Fruit fly (Drosophila melanogaster) whole organism, wandering third instar larva: ENCODE measurements around the gene Dpp10.

Source experiments
- Abd-B ChIP-seq: fragments of >200 bp; optimal IDR thresholded peaks from 2 replicates; lab custom pipeline; 2017; ENCODE audit warnings: missing biosample characterization, missing genetic modification characterization
- CG32264 ChIP-seq: fragments of 200-800 bp; sonication (Bioruptor generic); optimal IDR thresholded peaks from 2 replicates; lab custom pipeline; 2016; ENCODE audit warnings: missing biosample characterization, missing genetic modification characterization
- CrebA ChIP-seq: fragments of 200-800 bp; sonication (Bioruptor generic); optimal IDR thresholded peaks from 2 replicates; lab custom pipeline; 2016; ENCODE audit warnings: missing biosample characterization, mild to moderate bottlenecking, missing genetic modification characterization, borderline replicate concordance
- Dfd ChIP-seq: fragments of >200 bp; optimal IDR thresholded peaks from 2 replicates; lab custom pipeline; 2017; ENCODE audit warnings: missing biosample characterization, missing genetic modification characterization
- Dif ChIP-seq: fragments of 200-275, 200-300 bp; sonication (Bioruptor generic); optimal IDR thresholded peaks from 2 replicates; lab custom pipeline; 2018; ENCODE audit warnings: missing biosample characterization, missing genetic modification characterization; ENCODE audit not compliant: partially characterized antibody
- GATAd ChIP-seq: sonication (Bioruptor generic); optimal IDR thresholded peaks from 2 replicates; lab custom pipeline; 2016; ENCODE audit warnings: missing biosample characterization, missing genetic modification characterization
- HLH106 ChIP-seq: fragments of 200-800 bp; optimal IDR thresholded peaks from 3 replicates; lab custom pipeline; 2019; ENCODE audit warnings: missing biosample characterization, mild to moderate bottlenecking, missing genetic modification characterization, moderate library complexity
- Hnf4 ChIP-seq: fragments of 200-800 bp; sonication (Bioruptor generic); optimal IDR thresholded peaks from 2 replicates; lab custom pipeline; 2016; ENCODE audit warnings: missing biosample characterization, mild to moderate bottlenecking, missing genetic modification characterization
- Hr78 ChIP-seq: fragments of >200 bp; optimal IDR thresholded peaks from 2 replicates; lab custom pipeline; 2017; ENCODE audit warnings: missing biosample characterization, missing genetic modification characterization
- Hr83 ChIP-seq: fragments of 200-300 bp; sonication (Bioruptor generic); optimal IDR thresholded peaks from 2 replicates; lab custom pipeline; 2016; ENCODE audit warnings: missing biosample characterization, mild to moderate bottlenecking, missing genetic modification characterization, moderate library complexity; ENCODE audit not compliant: poor library complexity, severe bottlenecking
- Jra ChIP-seq: sonication (Bioruptor generic); optimal IDR thresholded peaks from 2 replicates; lab custom pipeline; 2016; ENCODE audit warnings: missing biosample characterization, missing genetic modification characterization
- N ChIP-seq: fragments of >200 bp; optimal IDR thresholded peaks from 2 replicates; lab custom pipeline; 2018; ENCODE audit warnings: missing biosample characterization, missing external identifiers, missing genetic modification characterization
- OdsH ChIP-seq: fragments of 200-800 bp; sonication (Bioruptor generic); optimal IDR thresholded peaks from 2 replicates; lab custom pipeline; 2016; ENCODE audit warnings: missing biosample characterization, mild to moderate bottlenecking, missing genetic modification characterization
- Rel ChIP-seq, 2 experiments: fragments of 200-800 bp; sonication (Bioruptor generic) in 1 of 2; optimal IDR thresholded peaks; 2 replicates in 1 of 2; 3 replicates in 1 of 2; lab custom pipeline; 2016 to 2019; ENCODE audit warnings: mild to moderate bottlenecking in 2 of 2, missing biosample characterization in 2 of 2, missing genetic modification characterization in 2 of 2, moderate library complexity in 1 of 2
- Vsx2 ChIP-seq: fragments of 200-300, 225-300 bp; sonication (Bioruptor generic); optimal IDR thresholded peaks from 2 replicates; lab custom pipeline; 2018; ENCODE audit warnings: missing biosample characterization, missing genetic modification characterization; ENCODE audit not compliant: partially characterized antibody
- br ChIP-seq: fragments of 200-800 bp; sonication (Bioruptor generic); optimal IDR thresholded peaks from 2 replicates; lab custom pipeline; 2016; ENCODE audit warnings: missing biosample characterization, missing genetic modification characterization
- brk ChIP-seq: fragments of 200-800 bp; sonication (Bioruptor generic); optimal IDR thresholded peaks from 2 replicates; lab custom pipeline; 2016; ENCODE audit warnings: missing biosample characterization, mild to moderate bottlenecking, missing genetic modification characterization
- dl ChIP-seq, 2 experiments: fragments of 175-275, 200-275 bp in 1 of 2; fragments of 200-275 bp in 1 of 2; sonication (Bioruptor generic); optimal IDR thresholded peaks; lab custom pipeline; 2018; ENCODE audit warnings: mild to moderate bottlenecking in 2 of 2, missing biosample characterization in 2 of 2, missing genetic modification characterization in 2 of 2, moderate library complexity in 2 of 2; ENCODE audit not compliant: partially characterized antibody in 2 of 2, insufficient read depth in 1 of 2
- dmrt93B ChIP-seq: fragments of 200-800 bp; sonication (Bioruptor generic); optimal IDR thresholded peaks from 2 replicates; lab custom pipeline; 2018; ENCODE audit warnings: missing biosample characterization, mild to moderate bottlenecking, missing genetic modification characterization
- dsf ChIP-seq: sonication (Bioruptor generic); optimal IDR thresholded peaks from 2 replicates; lab custom pipeline; 2016; ENCODE audit warnings: missing biosample characterization, missing genetic modification characterization, borderline replicate concordance
- ey ChIP-seq: fragments of 200-800 bp; sonication (Bioruptor generic); optimal IDR thresholded peaks from 2 replicates; lab custom pipeline; 2016; ENCODE audit warnings: missing biosample characterization, missing genetic modification characterization
- fru ChIP-seq: fragments of 200-800 bp; sonication (Bioruptor generic); optimal IDR thresholded peaks from 3 replicates; lab custom pipeline; 2016; ENCODE audit warnings: missing biosample characterization, mild to moderate bottlenecking, missing genetic modification characterization
- h ChIP-seq: fragments of 200-800 bp; sonication (Bioruptor generic); optimal IDR thresholded peaks from 3 replicates; lab custom pipeline; 2016; ENCODE audit warnings: missing biosample characterization, mild to moderate bottlenecking, missing genetic modification characterization
- lola ChIP-seq: fragments of >200 bp; optimal IDR thresholded peaks from 2 replicates; lab custom pipeline; 2017; ENCODE audit warnings: missing biosample characterization, missing genetic modification characterization
- pan ChIP-seq: fragments of >200 bp; optimal IDR thresholded peaks from 2 replicates; lab custom pipeline; 2017
- psq ChIP-seq: fragments of 200-800 bp; sonication (Bioruptor generic); optimal IDR thresholded peaks from 3 replicates; lab custom pipeline; 2017; ENCODE audit warnings: missing biosample characterization, mild to moderate bottlenecking, missing genetic modification characterization, moderate library complexity
- rgr ChIP-seq: fragments of 200-800 bp; sonication (Bioruptor generic); optimal IDR thresholded peaks from 3 replicates; lab custom pipeline; 2016; ENCODE audit warnings: missing biosample characterization, mild to moderate bottlenecking, missing genetic modification characterization
- sage ChIP-seq: fragments of 200-800 bp; sonication (Bioruptor generic); optimal IDR thresholded peaks from 2 replicates; lab custom pipeline; 2016; ENCODE audit warnings: missing biosample characterization, mild to moderate bottlenecking, missing genetic modification characterization
- sv ChIP-seq: fragments of 200-800 bp; sonication (Bioruptor generic); optimal IDR thresholded peaks from 3 replicates; lab custom pipeline; 2016; ENCODE audit warnings: missing biosample characterization, missing genetic modification characterization
- tai ChIP-seq: sonication (Bioruptor generic); optimal IDR thresholded peaks from 2 replicates; lab custom pipeline; 2016; ENCODE audit warnings: missing biosample characterization, missing genetic modification characterization
- usp ChIP-seq: fragments of >200 bp; optimal IDR thresholded peaks from 2 replicates; lab custom pipeline; 2017; ENCODE audit warnings: missing biosample characterization, missing genetic modification characterization
- woc ChIP-seq: sonication (Bioruptor generic); optimal IDR thresholded peaks from 2 replicates; lab custom pipeline; 2016; ENCODE audit warnings: missing biosample characterization, mild to moderate bottlenecking, missing genetic modification characterization

Dpp10 gene

dm6 chr2L:6595027-6595426 lies 5.8 kb downstream of the Dpp10 start:
- TF ChIP-seq rgr (GFP tag; lab: Kevin White, UChicago) (no peak), GATAd (GFP tag; lab: Kevin White, UChicago) (no peak), ey (GFP tag; lab: Kevin White, UChicago) (no peak)
- TF ChIP-seq, all 38 proteins: peak for 0

dm6 chr2L:6584346-6584745 lies 16.5 kb downstream of the Dpp10 start:
- TF ChIP-seq Vsx2 (GFP tag; lab: Kevin White, UChicago), result no peak
- TF ChIP-seq fru (GFP tag; lab: Kevin White, UChicago), result no peak
- no peak for TF ChIP-seq tai
- TF ChIP-seq sage (GFP tag; lab: Kevin White, UChicago), result no peak
- TF ChIP-seq Rel (GFP tag; optimal IDR thresholded peaks at IDR 0.05; lab: Kevin White, UChicago), result no peak
- no peak for TF ChIP-seq Rel (tag; optimal IDR thresholded peaks at IDR 0.05; lab: Kevin White, UChicago)
- TF ChIP-seq N (GFP tag; lab: Kevin White, UChicago), result no peak
- no peak for TF ChIP-seq rgr (GFP tag; lab: Kevin White, UChicago)
- no peak for TF ChIP-seq sv (GFP tag; lab: Kevin White, UChicago)
- no peak for TF ChIP-seq lola (GFP tag; lab: Kevin White, UChicago)
- TF ChIP-seq Hr83, result no peak
- TF ChIP-seq br (GFP tag; lab: Kevin White, UChicago), result no peak
- TF ChIP-seq GATAd (GFP tag; lab: Kevin White, UChicago), result no peak

DNA sequence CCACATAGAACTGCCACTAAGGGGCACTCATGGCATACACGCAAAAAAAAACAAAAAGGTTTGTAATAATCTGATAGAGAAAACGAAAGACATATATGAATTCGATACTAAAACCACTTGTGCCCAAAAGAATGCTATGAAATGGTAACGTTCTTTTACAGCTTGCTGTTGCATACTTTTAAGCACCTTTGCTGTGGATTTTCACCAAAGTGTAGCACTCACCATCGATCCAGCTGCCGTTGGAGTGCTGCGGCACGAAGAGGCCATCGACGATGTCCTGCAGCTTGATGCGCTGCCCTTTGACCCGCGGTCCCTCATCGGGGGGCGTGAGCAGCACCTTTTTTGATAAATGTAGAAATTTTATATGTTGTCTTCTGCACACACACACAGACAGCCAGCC lies 21.8 kb downstream of the Dpp10 start:
- TF ChIP-seq Jra (GFP tag; lab: Kevin White, UChicago), result no peak
- TF ChIP-seq usp (GFP tag; lab: Kevin White, UChicago), result no peak
- no peak for TF ChIP-seq dmrt93B (GFP tag; lab: Kevin White, UChicago)
- TF ChIP-seq sage (GFP tag; lab: Kevin White, UChicago), result no peak
- no peak for TF ChIP-seq brk (GFP tag; lab: Kevin White, UChicago)
- TF ChIP-seq ey (GFP tag; lab: Kevin White, UChicago), result no peak
- TF ChIP-seq Vsx2 (GFP tag; lab: Kevin White, UChicago), result no peak
- TF ChIP-seq CrebA (GFP tag; lab: Kevin White, UChicago), result no peak
- TF ChIP-seq Dif (GFP tag; lab: Kevin White, UChicago), result no peak
- no peak for TF ChIP-seq OdsH (GFP tag; lab: Kevin White, UChicago)
- no peak for TF ChIP-seq Abd-B (GFP tag; lab: Kevin White, UChicago)
- TF ChIP-seq Hr78, result no peak
- no peak for TF ChIP-seq dsf (GFP tag; lab: Kevin White, UChicago)
- no peak for TF ChIP-seq pan (lab: Kevin White, UChicago)
- no peak for TF ChIP-seq psq
- no peak for TF ChIP-seq woc
- TF ChIP-seq Dfd (GFP tag; lab: Kevin White, UChicago), result no peak

- TF ChIP-seq tai (no peak), HLH106 (tag; lab: Kevin White, UChicago) (no peak), psq (no peak), fru (GFP tag; lab: Kevin White, UChicago) (no peak), Dif (GFP tag; lab: Kevin White, UChicago) (no peak), Hr83 (no peak), Jra (GFP tag; lab: Kevin White, UChicago) (no peak), brk (GFP tag; lab: Kevin White, UChicago) (no peak)
Measured at dm6 chr2L:6566020-6566687, 34.7 kb downstream of the Dpp10 start, which contains the start of gene CG13766. Gene CG13766, minus strand, starts transcription at chr2L:6566181.

DNA sequence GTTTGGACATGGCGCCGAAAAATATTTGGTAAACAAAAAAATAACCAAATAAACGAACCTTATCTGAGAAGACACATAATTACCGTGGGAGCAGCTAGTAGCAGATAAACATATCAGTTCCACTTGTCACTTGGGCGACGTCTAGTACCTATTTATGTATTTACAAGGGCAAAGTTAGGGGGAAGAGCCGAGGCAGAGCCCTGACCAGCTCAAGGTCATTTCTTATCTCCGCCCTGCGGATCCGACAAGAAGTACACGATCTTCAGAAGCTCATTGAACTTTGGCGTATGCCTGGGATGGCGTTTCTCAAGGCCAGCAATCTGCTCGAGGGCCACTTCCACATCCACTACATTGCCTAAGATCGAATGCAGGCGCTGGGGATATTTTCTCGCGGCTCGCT lies 35.9 kb downstream of the Dpp10 start:
- no peak for TF ChIP-seq Abd-B (GFP tag; lab: Kevin White, UChicago)
- TF ChIP-seq Hnf4, result no peak
- no peak for TF ChIP-seq psq
- no peak for TF ChIP-seq Jra (GFP tag; lab: Kevin White, UChicago)
- TF ChIP-seq rgr (GFP tag; lab: Kevin White, UChicago), result no peak
- TF ChIP-seq CG32264 (GFP tag; lab: Kevin White, UChicago), result no peak
- TF ChIP-seq usp (GFP tag; lab: Kevin White, UChicago), result no peak
- no peak for TF ChIP-seq CrebA (GFP tag; lab: Kevin White, UChicago)
- no peak for TF ChIP-seq pan (lab: Kevin White, UChicago)
- no peak for TF ChIP-seq fru (GFP tag; lab: Kevin White, UChicago)
- TF ChIP-seq HLH106 (tag; lab: Kevin White, UChicago), result no peak
- no peak for TF ChIP-seq sage (GFP tag; lab: Kevin White, UChicago)
- TF ChIP-seq h, result no peak
- no peak for TF ChIP-seq brk (GFP tag; lab: Kevin White, UChicago)
- no peak for TF ChIP-seq dl (GFP tag; optimal IDR thresholded peaks at IDR 0.05; lab: Kevin White, UChicago; ENCODE audit: insufficient read depth in 1 of 2, partially characterized antibody in 2 of 2)
- no peak for TF ChIP-seq tai
- TF ChIP-seq sv (GFP tag; lab: Kevin White, UChicago), result no peak
- no peak for TF ChIP-seq dmrt93B (GFP tag; lab: Kevin White, UChicago)
- TF ChIP-seq woc, result no peak
